Worm (Caenorhabditis elegans) whole organism, L2 larva: ENCODE results near the gene W04G3.7.

Experiments used
- C34F6.9 ChIP-seq: fragments of 150-350 bp; optimal IDR thresholded peaks from 2 replicates; lab custom pipeline; 2014; ENCODE audit warnings: missing biosample characterization, missing genetic modification characterization
- F13H6.1 ChIP-seq: sonication (generic microtip); optimal IDR thresholded peaks from 2 replicates; lab custom pipeline; 2016; ENCODE audit warnings: missing genetic modification characterization, missing compliant biosample characterization
- R02D3.7 ChIP-seq: fragments of 150-350 bp; optimal IDR thresholded peaks from 2 replicates; lab custom pipeline; 2014; ENCODE audit warnings: missing biosample characterization, missing genetic modification characterization
- Y55F3AM.14 ChIP-seq: fragments of 200-800 bp; sonication (Bioruptor generic); optimal IDR thresholded peaks from 2 replicates; lab custom pipeline; 2018; ENCODE audit warnings: mild to moderate bottlenecking, missing genetic modification characterization, missing compliant biosample characterization
- ZK546.5 ChIP-seq: sonication (generic microtip); optimal IDR thresholded peaks from 2 replicates; lab custom pipeline; 2017; ENCODE audit warnings: missing biosample characterization, missing genetic modification characterization
- alr-1 ChIP-seq: fragments of 150-350 bp; optimal IDR thresholded peaks from 2 replicates; lab custom pipeline; 2014; ENCODE audit warnings: missing biosample characterization, missing genetic modification characterization
- aly-2 ChIP-seq: fragments of 150-350 bp; optimal IDR thresholded peaks from 2 replicates; lab custom pipeline; 2014; ENCODE audit warnings: missing biosample characterization, missing genetic modification characterization
- blmp-1 ChIP-seq: sonication (generic microtip); optimal IDR thresholded peaks from 2 replicates; lab custom pipeline; 2017; ENCODE audit warnings: missing genetic modification characterization, mild to moderate bottlenecking, missing compliant biosample characterization, antibody characterized with exemption, moderate library complexity; ENCODE audit not compliant: insufficient read depth
- ceh-82 ChIP-seq: fragments of 150-350 bp; optimal IDR thresholded peaks from 2 replicates; lab custom pipeline; 2014; ENCODE audit warnings: missing biosample characterization, missing genetic modification characterization
- crh-2 ChIP-seq: sonication (generic microtip); optimal IDR thresholded peaks from 2 replicates; lab custom pipeline; 2017; ENCODE audit warnings: missing biosample characterization, missing genetic modification characterization
- dmd-4 ChIP-seq: sonication (generic microtip); optimal IDR thresholded peaks from 2 replicates; lab custom pipeline; 2017; ENCODE audit warnings: missing biosample characterization, missing genetic modification characterization
- fos-1 ChIP-seq: fragments of 150-350 bp; optimal IDR thresholded peaks from 2 replicates; lab custom pipeline; 2014; ENCODE audit warnings: missing biosample characterization, missing genetic modification characterization
- gmeb-1 ChIP-seq: fragments of 150-350 bp; optimal IDR thresholded peaks from 2 replicates; lab custom pipeline; 2014; ENCODE audit warnings: missing biosample characterization, missing genetic modification characterization
- lin-11 ChIP-seq: fragments of 150-350 bp; sonication (generic microtip); optimal IDR thresholded peaks from 2 replicates; lab custom pipeline; 2014; ENCODE audit warnings: missing biosample characterization, missing genetic modification characterization, inconsistent platforms, mixed read lengths
- lin-13 ChIP-seq: fragments of 150-350 bp; optimal IDR thresholded peaks from 2 replicates; lab custom pipeline; 2014; ENCODE audit warnings: missing biosample characterization, missing genetic modification reagents, missing genetic modification characterization
- lin-39 ChIP-seq: fragments of 150-350 bp; optimal IDR thresholded peaks from 2 replicates; lab custom pipeline; 2014; ENCODE audit warnings: missing biosample characterization, missing genetic modification reagents, missing genetic modification characterization
- lsy-2 ChIP-seq, 2 experiments: fragments of 150-350 bp in 1 of 2; sonication (generic microtip) in 1 of 2; optimal IDR thresholded peaks; 2 replicates each; lab custom pipeline; 2014 to 2017; ENCODE audit warnings: missing biosample characterization in 2 of 2, missing genetic modification characterization in 2 of 2
- mbf-1 ChIP-seq: sonication (generic microtip); optimal IDR thresholded peaks from 2 replicates; lab custom pipeline; 2017; ENCODE audit warnings: missing biosample characterization, missing genetic modification characterization
- mdl-1 ChIP-seq, 2 experiments: fragments of 150-350 bp in 1 of 2; sonication (generic microtip) in 1 of 2; optimal IDR thresholded peaks; 2 replicates each; lab custom pipeline; 2017; ENCODE audit warnings: missing biosample characterization in 2 of 2, missing genetic modification characterization in 2 of 2
- nhr-10 ChIP-seq: sonication (generic microtip); optimal IDR thresholded peaks from 2 replicates; lab custom pipeline; 2017; ENCODE audit warnings: missing biosample characterization, missing genetic modification characterization
- nhr-12 ChIP-seq: fragments of 150-350 bp; optimal IDR thresholded peaks from 2 replicates; lab custom pipeline; 2014; ENCODE audit warnings: missing biosample characterization, missing genetic modification characterization
- nhr-21 ChIP-seq: fragments of 150-350 bp; optimal IDR thresholded peaks from 2 replicates; lab custom pipeline; 2014; ENCODE audit warnings: missing biosample characterization, missing genetic modification characterization
- nhr-23 ChIP-seq: fragments of 150-350 bp; optimal IDR thresholded peaks from 2 replicates; lab custom pipeline; 2014; ENCODE audit warnings: missing biosample characterization, missing genetic modification reagents, missing genetic modification characterization
- nhr-77 ChIP-seq: fragments of 150-350 bp; optimal IDR thresholded peaks from 2 replicates; lab custom pipeline; 2014; ENCODE audit warnings: missing biosample characterization, missing genetic modification characterization
- sem-4 ChIP-seq: fragments of 150-350 bp; optimal IDR thresholded peaks from 2 replicates; lab custom pipeline; 2014; ENCODE audit warnings: missing biosample characterization, missing genetic modification reagents, missing genetic modification characterization
- skn-1 ChIP-seq: sonication (generic microtip); optimal IDR thresholded peaks from 2 replicates; lab custom pipeline; 2017; ENCODE audit warnings: missing biosample characterization, missing genetic modification characterization
- sma-9 ChIP-seq, 2 experiments: fragments of 150-350 bp in 1 of 2; sonication (generic microtip) in 1 of 2; optimal IDR thresholded peaks; 2 replicates each; lab custom pipeline; 2014 to 2016; ENCODE audit warnings: missing genetic modification characterization in 2 of 2, mild to moderate bottlenecking in 1 of 2, missing biosample characterization in 1 of 2, missing compliant biosample characterization in 1 of 2, missing genetic modification reagents in 1 of 2, moderate library complexity in 1 of 2
- snpc-4 ChIP-seq: fragments of 150-350 bp; optimal IDR thresholded peaks from 2 replicates; lab custom pipeline; 2014; ENCODE audit warnings: missing biosample characterization, missing genetic modification characterization
- unc-55 ChIP-seq: fragments of 150-350 bp; sonication (generic microtip); optimal IDR thresholded peaks from 3 replicates; lab custom pipeline; 2014; ENCODE audit warnings: missing biosample characterization, missing genetic modification reagents, missing genetic modification characterization
- unc-62 ChIP-seq: fragments of 150-350 bp; optimal IDR thresholded peaks from 2 replicates; lab custom pipeline; 2014; ENCODE audit warnings: missing biosample characterization, missing genetic modification reagents, missing genetic modification characterization
- zag-1 ChIP-seq: fragments of 150-350 bp; optimal IDR thresholded peaks from 2 replicates; lab custom pipeline; 2014; ENCODE audit warnings: missing biosample characterization, missing genetic modification characterization
- ztf-1 ChIP-seq: fragments of 200-800 bp; sonication (Bioruptor generic); conservative IDR thresholded peaks from 2 replicates; pipeline ENCODE4 v1.3.6; 2022; ENCODE audit warnings: missing genetic modification characterization, missing compliant biosample characterization
- ztf-11 ChIP-seq: sonication (generic microtip); optimal IDR thresholded peaks from 2 replicates; lab custom pipeline; 2017; ENCODE audit warnings: missing biosample characterization, missing genetic modification characterization
- ztf-4 ChIP-seq: fragments of 150-350 bp; optimal IDR thresholded peaks from 2 replicates; lab custom pipeline; 2014; ENCODE audit warnings: missing biosample characterization, missing genetic modification characterization

Gene W04G3.7

DNA sequence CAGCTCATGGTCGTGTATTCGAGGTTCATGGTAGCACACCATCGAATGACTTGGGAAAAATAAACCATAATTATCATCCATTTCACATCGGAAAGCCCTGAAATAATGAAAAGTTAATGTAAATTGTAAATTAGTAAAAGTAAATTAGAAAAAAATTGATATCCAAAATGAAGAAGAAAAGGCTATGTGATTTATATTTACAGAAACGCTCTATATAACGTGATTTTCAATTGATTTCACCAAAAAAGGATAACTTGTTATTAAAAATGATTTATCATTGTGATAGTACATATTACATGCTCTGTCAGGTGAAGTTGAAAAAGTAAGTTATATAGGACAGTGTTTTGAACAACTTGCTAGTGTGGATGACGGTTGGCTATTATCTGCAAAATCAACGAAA is 42.3 kb downstream of the W04G3.7 start, which contains the start of gene C09F12.3:
C09F12.3 (minus strand) TSS at position 101 of the 400 bp plus-strand sequence.
- TF ChIP-seq lsy-2 (tag; optimal IDR thresholded peaks at IDR 0.05; lab: Kevin White, UChicago), result no peak
- no peak for TF ChIP-seq aly-2 (tag; lab: Kevin White, UChicago)
- TF ChIP-seq ztf-11, result no peak
- TF ChIP-seq gmeb-1 (tag; lab: Kevin White, UChicago), result no peak
- no peak for TF ChIP-seq C34F6.9 (tag; lab: Kevin White, UChicago)
- no peak for TF ChIP-seq ZK546.5 (tag; lab: Kevin White, UChicago)
- no peak for TF ChIP-seq lin-39 (tag; lab: Kevin White, UChicago)
- no peak for TF ChIP-seq crh-2 (tag; lab: Kevin White, UChicago)

DNA sequence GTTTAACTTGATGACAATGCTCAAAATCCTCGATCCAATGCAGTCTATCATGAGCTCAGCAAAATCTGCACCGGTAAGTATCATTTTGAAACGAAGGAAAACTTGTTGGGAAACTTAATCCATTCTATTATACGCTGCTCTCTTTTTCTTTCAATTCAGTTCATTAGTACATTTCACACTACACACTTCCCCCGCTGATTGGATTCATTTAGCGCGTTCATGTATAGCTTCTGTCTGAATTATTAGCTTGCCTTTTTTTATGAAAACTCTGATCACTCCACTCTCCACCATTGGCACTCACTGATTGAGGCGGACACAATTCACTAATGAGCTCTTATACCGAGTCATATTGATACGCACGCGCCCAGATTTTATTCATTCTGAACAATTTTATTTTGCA is 46.8 kb downstream of the W04G3.7 start:
- TF ChIP-seq ztf-1 (GFP tag; lab: Robert Waterston, UW), result no peak
- TF ChIP-seq lin-11 (tag; lab: Kevin White, UChicago), result no peak
- no peak for TF ChIP-seq snpc-4 (tag; lab: Kevin White, UChicago)
- no peak for TF ChIP-seq ZK546.5 (tag; lab: Kevin White, UChicago)
- TF ChIP-seq ceh-82 (tag; lab: Kevin White, UChicago), result no peak
- TF ChIP-seq Y55F3AM.14 (GFP tag; lab: Kevin White, UChicago), result no peak
- no peak for TF ChIP-seq crh-2 (tag; lab: Kevin White, UChicago)
- TF ChIP-seq mbf-1 (tag; lab: Kevin White, UChicago), result no peak
- no peak for TF ChIP-seq zag-1 (tag; lab: Kevin White, UChicago)
- no peak for TF ChIP-seq aly-2 (tag; lab: Kevin White, UChicago)
- TF ChIP-seq C34F6.9 (tag; lab: Kevin White, UChicago), result no peak
- TF ChIP-seq R02D3.7 (tag; lab: Kevin White, UChicago), result no peak
- no peak for TF ChIP-seq ztf-4 (tag; lab: Kevin White, UChicago)
- TF ChIP-seq nhr-10 (tag; lab: Kevin White, UChicago), result no peak
- TF ChIP-seq nhr-23 (tag; lab: Kevin White, UChicago), result no peak
- TF ChIP-seq skn-1 (tag; lab: Kevin White, UChicago), result no peak
- no peak for TF ChIP-seq alr-1 (tag; lab: Kevin White, UChicago)
- no peak for TF ChIP-seq ztf-11
- TF ChIP-seq, all 48 proteins: peak for 0

DNA sequence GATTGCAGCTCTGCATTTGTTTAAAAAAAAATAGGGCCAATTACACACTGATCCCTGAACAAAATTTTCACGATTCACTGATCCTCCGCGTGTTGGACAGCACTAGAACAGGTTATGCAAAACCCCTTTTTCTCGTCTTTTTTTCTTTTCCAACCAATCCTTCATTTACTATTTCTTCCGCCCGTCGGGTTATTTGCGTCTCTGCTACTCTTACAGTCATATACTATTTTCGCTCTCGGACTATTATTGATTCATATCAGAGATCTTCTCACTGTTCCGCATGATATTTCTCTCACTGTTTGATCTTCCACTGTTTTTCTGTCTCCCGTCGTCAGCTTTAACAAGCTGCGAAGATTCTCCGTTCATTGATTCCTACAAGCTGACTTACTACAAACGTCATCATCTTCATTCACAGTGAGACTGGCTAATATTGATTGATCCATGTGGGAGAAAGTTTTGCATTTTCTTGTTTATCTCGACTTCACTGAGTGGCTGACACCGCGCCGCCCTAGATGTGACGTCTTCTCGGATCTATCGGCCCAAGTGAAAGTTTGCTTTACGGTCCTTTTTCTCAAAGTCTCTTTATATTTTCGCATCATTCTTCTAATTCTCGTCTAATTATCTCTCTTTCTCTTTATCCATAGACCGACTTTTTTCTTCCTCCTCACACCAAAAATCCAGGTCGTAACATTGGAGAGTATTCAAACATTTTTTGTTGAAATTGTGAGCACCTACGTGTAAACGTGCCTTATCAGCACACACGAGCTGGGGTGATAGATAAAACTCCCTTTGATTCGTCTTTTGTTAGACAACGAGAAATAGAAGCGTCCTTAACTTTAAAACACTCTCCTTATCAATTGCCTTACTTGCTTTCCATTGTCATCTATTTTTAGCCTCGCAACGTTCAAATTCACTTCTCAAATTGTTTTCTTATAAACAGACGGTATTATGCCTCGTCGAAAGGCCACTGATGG is 48.7 kb downstream of the W04G3.7 start:
- TF ChIP-seq lin-13 (no peak), ceh-82 (tag; lab: Kevin White, UChicago) (no peak), nhr-12 (tag; lab: Kevin White, UChicago) (no peak), unc-62 (no peak), dmd-4 (no peak), Y55F3AM.14 (GFP tag; lab: Kevin White, UChicago) (no peak), unc-55 (GFP tag; lab: Kevin White, UChicago) (no peak), nhr-77 (tag; lab: Kevin White, UChicago) (no peak), fos-1 (tag; lab: Kevin White, UChicago) (peak; percentile 59), sma-9 (GFP tag; optimal IDR thresholded peaks at IDR 0.05; lab: Kevin White, UChicago) (peak; percentile 26), sma-9 (tag; optimal IDR thresholded peaks at IDR 0.05; lab: Kevin White, UChicago) (no peak), lin-39 (tag; lab: Kevin White, UChicago) (no peak), mdl-1 (tag; optimal IDR thresholded peaks at IDR 0.05; lab: Kevin White, UChicago) (peak in 1 of 2 experiments; percentile 0), blmp-1 (tag; lab: Kevin White, UChicago) (peak; percentile 89), mbf-1 (tag; lab: Kevin White, UChicago) (no peak), crh-2 (tag; lab: Kevin White, UChicago) (peak; percentile 75), F13H6.1 (tag; lab: Kevin White, UChicago) (peak; percentile 36), sem-4 (tag; lab: Kevin White, UChicago) (peak; percentile 34), zag-1 (tag; lab: Kevin White, UChicago) (no peak), nhr-21 (tag; lab: Kevin White, UChicago) (peak; percentile 35), R02D3.7 (tag; lab: Kevin White, UChicago) (no peak)
